Fruit fly (Drosophila melanogaster): ENCODE results near the gene Arfrp1.
A peak's percentile ranks its signal among the peaks of the same experiment; 100 is the strongest.

Gene Arfrp1

dm6 chrX:9080962-9081361, 25.9 kb upstream of the Arfrp1 start, which contains the start of the genes CG7246 and HP1b (continued):
- TF ChIP-seq CG32772 (GFP tag; IDR thresholded peaks at IDR 0.05) (peak; percentile 82), BEAF-32 (GFP tag; optimal IDR thresholded peaks at IDR 0.05) (peak; percentile 73), lmd (GFP tag; IDR thresholded peaks at IDR 0.05) (peak; percentile 71), ato (GFP tag; IDR thresholded peaks at IDR 0.05; ENCODE audit: partially characterized antibody) (peak; percentile 57; the same call in 1 of the 2 replicates), Mrtf (GFP tag; IDR thresholded peaks at IDR 0.05) (peak; percentile 8; the same call in 1 of the 3 replicates), CG14050 (GFP tag; IDR thresholded peaks at IDR 0.05) (peak; percentile 57; the same call in 2 of the 3 replicates), CG14014 (GFP tag; IDR thresholded peaks at IDR 0.05) (peak; percentile 75), CG12299 (tag; optimal IDR thresholded peaks at IDR 0.05) (peak; percentile 56), Lpt (GFP tag; optimal IDR thresholded peaks at IDR 0.05) (no peak), luna (GFP tag; optimal IDR thresholded peaks at IDR 0.05) (peak; percentile 12), gfzf (GFP tag; optimal IDR thresholded peaks at IDR 0.05) (no peak), CG18476 (GFP tag; optimal IDR thresholded peaks at IDR 0.05) (peak; percentile 58), CHES-1-like (GFP tag; optimal IDR thresholded peaks at IDR 0.05) (peak; percentile 66), CG17612 (GFP tag; IDR thresholded peaks at IDR 0.05) (no peak), chm (GFP tag; IDR thresholded peaks at IDR 0.05) (no peak), CG6791 (GFP tag; IDR thresholded peaks at IDR 0.05; ENCODE audit: partially characterized antibody) (peak; percentile 58; the same call in 1 of the 3 replicates), CG8089 (GFP tag; optimal IDR thresholded peaks at IDR 0.05) (no peak), C15 (GFP tag; IDR thresholded peaks at IDR 0.05) (peak; percentile 76; the same call in 2 of the 3 replicates), p53 (GFP tag; optimal IDR thresholded peaks at IDR 0.05) (no peak), Antp (GFP tag; optimal IDR thresholded peaks at IDR 0.05) (peak; percentile 51), CG17802 (tag; optimal IDR thresholded peaks at IDR 0.05) (peak; percentile 41), CG15479 (GFP tag; optimal IDR thresholded peaks at IDR 0.05) (no peak), sd (tag; optimal IDR thresholded peaks at IDR 0.05) (no peak), CG8924 (tag; optimal IDR thresholded peaks at IDR 0.05) (peak; percentile 72), YL-1 (GFP tag; optimal IDR thresholded peaks at IDR 0.05) (peak; percentile 54), Med (GFP tag) (peak; percentile 90), CG4617 (GFP tag; optimal IDR thresholded peaks at IDR 0.05; ENCODE audit: borderline replicate concordance) (peak; percentile 64), lilli (GFP tag; optimal IDR thresholded peaks at IDR 0.05) (peak; percentile 79), CG30403 (GFP tag; optimal IDR thresholded peaks at IDR 0.05) (peak; percentile 74), ham (GFP tag; IDR thresholded peaks at IDR 0.05) (no peak), CG10979 (tag; optimal IDR thresholded peaks at IDR 0.05) (peak; percentile 49), h (optimal IDR thresholded peaks at IDR 0.05) (no peak), CG18599 (GFP tag; optimal IDR thresholded peaks at IDR 0.05) (peak; percentile 66), CG9609 (GFP tag; optimal IDR thresholded peaks at IDR 0.05) (peak; percentile 46), CG4820 (GFP tag; optimal IDR thresholded peaks at IDR 0.05) (peak; percentile 54), so (GFP tag; IDR thresholded peaks at IDR 0.05) (peak; percentile 62; the same call in 1 of the 3 replicates), CG4854 (GFP tag; optimal IDR thresholded peaks at IDR 0.05) (peak; percentile 38), fd96Cb (tag; optimal IDR thresholded peaks at IDR 0.05) (peak; percentile 52), sens-2 (GFP tag; IDR thresholded peaks at IDR 0.05) (peak; percentile 61; the same call in 1 of the 2 replicates), seq (GFP tag; IDR thresholded peaks at IDR 0.05) (0 out of 2 replicates have a peak, but pooled peaks have one; percentile 34), sr (GFP tag; IDR thresholded peaks at IDR 0.05) (no peak), HLH4C (GFP tag; IDR thresholded peaks at IDR 0.05; ENCODE audit: partially characterized antibody) (peak; percentile 67), dpn (GFP tag; optimal IDR thresholded peaks at IDR 0.05) (peak; percentile 50 to 59), CG6854 (GFP tag; optimal IDR thresholded peaks at IDR 0.05) (no peak), CG1832 (GFP tag; optimal IDR thresholded peaks at IDR 0.05) (no peak), ash1 (GFP tag; optimal IDR thresholded peaks at IDR 0.05) (no peak), vvl (GFP tag; IDR thresholded peaks at IDR 0.05) (peak; percentile 80), CG30020 (tag; optimal IDR thresholded peaks at IDR 0.05) (peak; percentile 67), MESR4 (GFP tag; optimal IDR thresholded peaks at IDR 0.05) (peak; percentile 25), jing (GFP tag; optimal IDR thresholded peaks at IDR 0.05) (no peak), CG10431 (GFP tag; optimal IDR thresholded peaks at IDR 0.05) (peak; percentile 4)

Measured in whole organism, embryonic.